Worm (Caenorhabditis elegans) whole organism, L1 larva: Measurements from ENCODE around the gene nspg-9.

Experiments used
- C16A3.4 ChIP-seq: fragments of 150-350 bp; optimal IDR thresholded peaks from 2 replicates; lab custom pipeline; 2014; ENCODE audit warnings: missing biosample characterization, missing genetic modification characterization
- F16B12.6 ChIP-seq: fragments of 150-350 bp; optimal IDR thresholded peaks from 2 replicates; lab custom pipeline; 2014; ENCODE audit warnings: missing biosample characterization, missing genetic modification characterization
- Y116A8C.19 ChIP-seq: sonication (generic microtip); optimal IDR thresholded peaks from 2 replicates; lab custom pipeline; 2016; ENCODE audit warnings: missing compliant biosample characterization, missing genetic modification characterization, borderline replicate concordance
- aly-2 ChIP-seq: fragments of 150-350 bp; optimal IDR thresholded peaks from 2 replicates; lab custom pipeline; 2014; ENCODE audit warnings: missing biosample characterization, missing genetic modification characterization
- ceh-8 ChIP-seq: fragments of 200-800 bp; sonication (Bioruptor generic); optimal IDR thresholded peaks from 2 replicates; lab custom pipeline; 2018; ENCODE audit warnings: mild to moderate bottlenecking, missing genetic modification characterization, moderate library complexity, missing compliant biosample characterization
- ceh-82 ChIP-seq, 3 experiments: fragments of 150-350 bp in 1 of 3; sonication (generic microtip) in 2 of 3; optimal IDR thresholded peaks; 2 replicates each; lab custom pipeline; 2014 to 2017; ENCODE audit warnings: missing biosample characterization in 3 of 3, missing genetic modification characterization in 3 of 3
- ceh-90 ChIP-seq: sonication (generic microtip); optimal IDR thresholded peaks from 2 replicates; lab custom pipeline; 2016; ENCODE audit warnings: missing genetic modification characterization, missing compliant biosample characterization
- ces-1 ChIP-seq: fragments of 150-350 bp; optimal IDR thresholded peaks from 2 replicates; lab custom pipeline; 2014; ENCODE audit warnings: missing biosample characterization, missing genetic modification reagents, missing genetic modification characterization
- dsc-1 ChIP-seq: sonication (generic microtip); optimal IDR thresholded peaks from 2 replicates; lab custom pipeline; 2016; ENCODE audit warnings: mild to moderate bottlenecking, missing genetic modification characterization, missing compliant biosample characterization
- efl-1 ChIP-seq, 4 experiments: fragments of 150-350 bp; optimal IDR thresholded peaks in 3 of 4; peaks in 1 of 4; 1 replicate in 1 of 4; 2 replicates in 3 of 4; lab custom pipeline; 2014; ENCODE audit warnings: missing biosample characterization in 2 of 4, missing genetic modification characterization in 2 of 4, missing genetic modification reagents in 2 of 4
- egl-13 ChIP-seq: sonication (generic microtip); optimal IDR thresholded peaks from 2 replicates; lab custom pipeline; 2016; ENCODE audit warnings: missing genotype, missing genetic modification reagents, missing genetic modification characterization, missing compliant biosample characterization
- elt-2 ChIP-seq: sonication (generic microtip); optimal IDR thresholded peaks from 2 replicates; lab custom pipeline; 2016; ENCODE audit warnings: missing genetic modification characterization, mild to moderate bottlenecking, inconsistent platforms, missing compliant biosample characterization, missing genetic modification reagents
- elt-3 ChIP-seq, 6 experiments: fragments of 150-350 bp in 1 of 6; sonication (generic microtip); optimal IDR thresholded peaks; 2 replicates each; lab custom pipeline; 2017 to 2018; ENCODE audit warnings: missing biosample characterization in 6 of 6, missing genetic modification characterization in 6 of 6, inconsistent platforms in 1 of 6
- fkh-10 ChIP-seq: sonication (generic microtip); optimal IDR thresholded peaks from 2 replicates; lab custom pipeline; 2017; ENCODE audit warnings: missing biosample characterization, missing genetic modification reagents, missing genetic modification characterization
- fkh-4 ChIP-seq: sonication (generic microtip); optimal IDR thresholded peaks from 2 replicates; lab custom pipeline; 2016; ENCODE audit warnings: missing compliant biosample characterization, missing genetic modification characterization, borderline replicate concordance
- grh-1 ChIP-seq: fragments of 200-800 bp; sonication (Bioruptor generic); IDR thresholded peaks from 2 replicates; pipeline ENCODE4 v1.3.6; 2022; ENCODE audit warnings: missing genetic modification reagents, missing genetic modification characterization, missing compliant biosample characterization
- irx-1 ChIP-seq: sonication (generic microtip); optimal IDR thresholded peaks from 2 replicates; lab custom pipeline; 2016; ENCODE audit warnings: missing genetic modification characterization, missing compliant biosample characterization
- jun-1 ChIP-seq: fragments of 150-350 bp; optimal IDR thresholded peaks from 2 replicates; lab custom pipeline; 2014; ENCODE audit warnings: missing biosample characterization, missing genetic modification reagents, missing genetic modification characterization
- lin-35 ChIP-seq, 2 experiments: fragments of 150-350 bp; optimal IDR thresholded peaks; 2 replicates each; lab custom pipeline; 2014; ENCODE audit warnings: missing biosample characterization in 2 of 2, missing genetic modification characterization in 2 of 2, missing genetic modification reagents in 2 of 2
- lir-3 ChIP-seq: sonication (generic microtip); optimal IDR thresholded peaks from 2 replicates; lab custom pipeline; 2016; ENCODE audit warnings: mild to moderate bottlenecking, missing genetic modification characterization, moderate library complexity, missing compliant biosample characterization; ENCODE audit not compliant: poor library complexity
- lsy-2 ChIP-seq, 2 experiments: fragments of 150-350 bp; optimal IDR thresholded peaks; 2 replicates each; lab custom pipeline; 2014; ENCODE audit warnings: missing biosample characterization in 2 of 2, missing genetic modification characterization in 2 of 2
- mdl-1 ChIP-seq, 2 experiments: fragments of 150-350 bp; optimal IDR thresholded peaks; 2 replicates each; lab custom pipeline; 2014 to 2017; ENCODE audit warnings: missing biosample characterization in 2 of 2, missing genetic modification characterization in 2 of 2, inconsistent platforms in 1 of 2
- mep-1 ChIP-seq: fragments of 150-350 bp; optimal IDR thresholded peaks from 2 replicates; lab custom pipeline; 2014; ENCODE audit warnings: missing biosample characterization, missing genetic modification characterization
- nhr-28 ChIP-seq: fragments of 150-350 bp; optimal IDR thresholded peaks from 2 replicates; lab custom pipeline; 2014; ENCODE audit warnings: missing biosample characterization, missing genetic modification characterization
- nhr-47 ChIP-seq: sonication (generic microtip); optimal IDR thresholded peaks from 2 replicates; lab custom pipeline; 2016; ENCODE audit warnings: mild to moderate bottlenecking, missing genetic modification characterization, moderate library complexity, missing compliant biosample characterization
- nhr-71 ChIP-seq: sonication (generic microtip); optimal IDR thresholded peaks from 2 replicates; lab custom pipeline; 2016; ENCODE audit warnings: mild to moderate bottlenecking, missing genetic modification characterization, moderate library complexity, missing compliant biosample characterization
- nhr-76 ChIP-seq: sonication (generic microtip); optimal IDR thresholded peaks from 2 replicates; lab custom pipeline; 2017; ENCODE audit warnings: missing biosample characterization, missing genetic modification characterization
- nhr-85 ChIP-seq: sonication (generic microtip); peaks from one replicate; lab custom pipeline; 2016; ENCODE audit warnings: missing genetic modification characterization, inconsistent platforms, missing compliant biosample characterization
- nhr-90 ChIP-seq: sonication (generic microtip); optimal IDR thresholded peaks from 2 replicates; lab custom pipeline; 2016; ENCODE audit warnings: mild to moderate bottlenecking, missing genetic modification characterization, missing compliant biosample characterization; ENCODE audit not compliant: poor library complexity
- pag-3 ChIP-seq: sonication (generic microtip); optimal IDR thresholded peaks from 2 replicates; lab custom pipeline; 2017; ENCODE audit warnings: missing genetic modification characterization, mild to moderate bottlenecking, missing compliant biosample characterization, antibody characterized with exemption, borderline replicate concordance; ENCODE audit not compliant: insufficient read depth
- rnt-1 ChIP-seq: sonication (generic microtip); optimal IDR thresholded peaks from 2 replicates; lab custom pipeline; 2016; ENCODE audit warnings: mild to moderate bottlenecking, missing genetic modification characterization, moderate library complexity, missing compliant biosample characterization
- skn-1 ChIP-seq: fragments of 150-350 bp; optimal IDR thresholded peaks from 2 replicates; lab custom pipeline; 2014; ENCODE audit warnings: missing biosample characterization, missing genetic modification characterization
- snu-23 ChIP-seq: sonication (generic microtip); optimal IDR thresholded peaks from 2 replicates; lab custom pipeline; 2016; ENCODE audit warnings: missing genetic modification characterization, missing compliant biosample characterization
- sptf-1 ChIP-seq: fragments of 150-350 bp; optimal IDR thresholded peaks from 2 replicates; lab custom pipeline; 2014; ENCODE audit warnings: missing biosample characterization, missing genetic modification characterization
- swsn-7 ChIP-seq: sonication (generic microtip); optimal IDR thresholded peaks from 2 replicates; lab custom pipeline; 2016; ENCODE audit warnings: missing genetic modification characterization, missing compliant biosample characterization
- tlp-1 ChIP-seq: fragments of 150-350 bp; optimal IDR thresholded peaks from 2 replicates; lab custom pipeline; 2014; ENCODE audit warnings: missing biosample characterization, missing genetic modification characterization
- unc-30 ChIP-seq: sonication (generic microtip); optimal IDR thresholded peaks from 2 replicates; lab custom pipeline; 2017; ENCODE audit warnings: missing biosample characterization, missing genetic modification characterization
- unc-62 ChIP-seq: fragments of 150-350 bp; optimal IDR thresholded peaks from 2 replicates; lab custom pipeline; 2014; ENCODE audit warnings: missing biosample characterization, missing genetic modification reagents, missing genetic modification characterization
- unc-86 ChIP-seq: sonication (generic microtip); optimal IDR thresholded peaks from 2 replicates; lab custom pipeline; 2016; ENCODE audit warnings: missing genetic modification characterization, missing compliant biosample characterization
- vab-15 ChIP-seq: sonication (generic microtip); optimal IDR thresholded peaks from 2 replicates; lab custom pipeline; 2017; ENCODE audit warnings: missing genotype, mild to moderate bottlenecking, missing genetic modification characterization, missing compliant biosample characterization
- zag-1 ChIP-seq: fragments of 150-350 bp; optimal IDR thresholded peaks from 2 replicates; lab custom pipeline; 2014; ENCODE audit warnings: missing biosample characterization, missing genetic modification characterization
- zip-4 ChIP-seq: fragments of 200-800 bp; sonication (Bioruptor generic); optimal IDR thresholded peaks from 2 replicates; lab custom pipeline; 2018; ENCODE audit warnings: mild to moderate bottlenecking, missing genetic modification characterization, moderate library complexity, missing compliant biosample characterization

nspg-9 gene

DNA sequence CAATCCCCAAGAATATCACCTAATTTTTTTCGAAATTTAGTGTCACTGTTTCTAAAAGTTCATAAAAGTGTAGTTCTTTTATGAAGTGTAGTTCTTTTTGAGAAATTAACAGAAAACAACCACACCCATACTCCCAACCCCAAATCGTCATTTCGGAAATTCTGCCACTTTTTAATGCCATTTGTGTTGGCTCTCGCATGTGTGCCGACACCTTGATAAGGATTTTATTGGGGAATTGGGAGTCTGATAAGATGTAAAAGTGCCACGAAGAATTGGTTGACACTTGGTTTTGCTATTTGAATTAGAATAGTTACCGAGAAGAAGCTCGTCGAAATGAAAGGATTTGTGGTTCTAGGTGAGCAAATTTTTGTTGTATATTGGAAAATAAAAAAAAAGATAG, at the start of gene nspg-9:
Gene nspg-9, plus strand, starts transcription at position 234 of the 400 bp plus-strand sequence.
- TF ChIP-seq sptf-1 (tag; lab: Kevin White, UChicago) (no peak), egl-13 (tag; lab: Kevin White, UChicago) (no peak), aly-2 (no peak), ceh-90 (tag; lab: Kevin White, UChicago) (no peak), zip-4 (no peak), ceh-82 (tag; optimal IDR thresholded peaks at IDR 0.05; lab: Kevin White, UChicago) (no peak), Y116A8C.19 (tag; lab: Kevin White, UChicago) (no peak), pag-3 (tag; lab: Kevin White, UChicago) (no peak), nhr-90 (tag; lab: Kevin White, UChicago) (peak; percentile 4), grh-1 (GFP tag; lab: Robert Waterston, UW) (no peak), zag-1 (tag; lab: Kevin White, UChicago) (no peak), lin-35 (GFP tag; optimal IDR thresholded peaks at IDR 0.05; lab: Kevin White, UChicago) (peak in 1 of 2 experiments; percentile 34), nhr-76 (tag; lab: Kevin White, UChicago) (no peak), fkh-10 (no peak), C16A3.4 (tag; lab: Kevin White, UChicago) (no peak), elt-2 (peak; percentile 67), vab-15 (no peak)

DNA sequence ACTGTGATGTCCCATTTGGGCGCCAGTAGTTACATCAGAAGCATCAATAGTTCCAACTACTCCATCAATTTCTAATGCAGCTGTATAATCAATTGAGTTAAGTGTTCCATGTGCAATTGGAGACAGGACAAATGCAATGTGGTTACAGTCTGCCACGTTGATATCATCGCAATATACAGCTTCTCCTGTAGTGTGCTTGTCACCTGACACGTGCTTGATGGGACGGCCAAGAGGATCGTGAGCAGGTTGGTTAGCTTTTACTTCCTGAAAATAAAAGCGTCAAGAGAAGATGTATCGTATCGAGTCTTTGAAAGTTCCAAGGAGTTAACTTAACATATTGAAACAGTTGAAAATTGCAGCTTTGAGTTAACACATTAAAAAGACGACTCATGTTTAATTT, 48.1 kb upstream of the nspg-9 start:
- TF ChIP-seq snu-23 (GFP tag; lab: Kevin White, UChicago) (no peak), ceh-90 (tag; lab: Kevin White, UChicago) (no peak)

DNA sequence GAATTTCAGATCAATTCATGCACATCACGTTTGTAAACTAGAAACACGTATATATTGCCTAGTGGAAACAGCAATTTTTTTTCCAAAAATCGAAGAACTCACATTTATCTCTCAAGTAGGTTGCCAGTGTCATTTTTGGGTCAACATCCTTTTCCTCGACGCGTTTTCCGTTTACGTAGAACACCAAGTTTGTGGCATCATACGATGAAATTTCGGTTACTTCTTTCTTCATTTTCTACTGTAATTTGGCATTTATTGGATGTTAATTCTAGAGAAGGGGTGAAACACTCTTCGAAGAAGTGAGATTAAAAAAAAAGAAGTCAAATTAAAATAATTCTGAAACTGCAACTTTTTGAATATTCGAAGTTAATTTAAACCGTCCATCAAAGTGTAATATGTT, 44.0 kb upstream of the nspg-9 start, which contains the start of gene xdh-1:
Gene xdh-1, minus strand, starts transcription at position 240 of the 400 bp plus-strand sequence.
- TF ChIP-seq dsc-1 (no peak), unc-86 (tag; lab: Kevin White, UChicago) (no peak), aly-2 (no peak), elt-3 (tag; optimal IDR thresholded peaks at IDR 0.05; lab: Kevin White, UChicago) (no peak), ceh-82 (tag; optimal IDR thresholded peaks at IDR 0.05; lab: Kevin White, UChicago) (no peak)
- TF ChIP-seq, all 84 proteins: peak for 0

DNA sequence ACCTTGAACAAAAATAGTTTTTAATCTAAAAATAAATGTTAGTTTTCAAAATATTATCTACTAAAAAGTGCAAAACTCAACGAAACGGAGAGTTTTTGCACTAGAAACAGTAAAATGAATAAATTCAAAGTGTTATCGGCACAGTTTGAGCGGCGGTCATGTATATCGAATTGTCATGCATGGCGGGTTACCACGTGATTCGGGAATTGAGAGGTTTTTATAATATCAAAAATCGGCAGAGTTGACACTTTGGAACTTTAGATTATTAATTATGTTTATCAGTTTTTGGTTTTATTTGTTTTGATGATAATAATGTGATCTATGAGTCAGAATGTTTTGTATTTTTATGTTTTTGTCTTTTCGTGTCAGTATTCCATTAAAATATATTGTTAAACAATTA, 43.3 kb upstream of the nspg-9 start:
- TF ChIP-seq skn-1 (tag; lab: Kevin White, UChicago) = peak; percentile 26
- TF ChIP-seq nhr-85 (tag; lab: Kevin White, UChicago) = peak; percentile 2
- no peak for TF ChIP-seq swsn-7 (tag; lab: Kevin White, UChicago)
- peak in 1 of 2 experiments; percentile 45 for TF ChIP-seq lin-35 (GFP tag; optimal IDR thresholded peaks at IDR 0.05; lab: Kevin White, UChicago)
- peak; percentile 4 for TF ChIP-seq snu-23 (GFP tag; lab: Kevin White, UChicago)
- peak; percentile 31 for TF ChIP-seq nhr-71 (tag; lab: Kevin White, UChicago)
- peak; percentile 36 for TF ChIP-seq nhr-90 (tag; lab: Kevin White, UChicago)
- TF ChIP-seq sptf-1 (tag; lab: Kevin White, UChicago) = no peak
- no peak for TF ChIP-seq ceh-8
- TF ChIP-seq jun-1 = peak; percentile 45
- peak in 1 of 2 experiments; percentile 53 for TF ChIP-seq mdl-1 (tag; optimal IDR thresholded peaks at IDR 0.05; lab: Kevin White, UChicago)
- no peak for TF ChIP-seq nhr-28
- peak; percentile 92 for TF ChIP-seq elt-2
- TF ChIP-seq zip-4 = no peak

DNA sequence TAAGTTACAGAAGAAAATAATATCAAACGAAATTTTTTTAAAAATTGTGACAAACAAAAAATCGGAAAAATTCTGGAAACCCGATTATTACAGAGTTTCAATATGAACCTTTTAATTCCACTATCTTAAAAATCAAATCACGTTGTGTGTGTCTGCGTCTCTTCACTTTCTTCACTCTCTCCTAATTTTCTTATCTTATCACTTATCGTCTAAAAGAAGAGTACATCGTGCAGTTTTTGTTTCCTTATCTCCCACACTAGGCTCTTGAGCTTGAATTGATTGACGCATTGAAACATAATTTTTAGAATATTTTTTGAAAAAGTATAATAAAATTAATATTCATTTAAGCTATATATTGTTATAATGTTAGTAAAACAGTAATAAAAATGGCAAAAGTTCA, 42.5 kb upstream of the nspg-9 start:
- no peak for TF ChIP-seq nhr-28
- no peak for TF ChIP-seq ces-1 (GFP tag; lab: Kevin White, UChicago)
- peak; percentile 49 for TF ChIP-seq nhr-90 (tag; lab: Kevin White, UChicago)
- TF ChIP-seq elt-2 = peak; percentile 99
- TF ChIP-seq fkh-10 = no peak
- no peak for TF ChIP-seq unc-30 (tag; lab: Kevin White, UChicago)
- TF ChIP-seq fkh-4 (tag; lab: Kevin White, UChicago) = no peak
- no peak for TF ChIP-seq C16A3.4 (tag; lab: Kevin White, UChicago)
- no peak for TF ChIP-seq mep-1 (tag; lab: Kevin White, UChicago)
- TF ChIP-seq rnt-1 (tag; lab: Kevin White, UChicago) = no peak
- peak; percentile 85 for TF ChIP-seq tlp-1
- TF ChIP-seq unc-86 (tag; lab: Kevin White, UChicago) = no peak
- peak in 5 of 6 experiments; percentile 85 to 96 (median 94) for TF ChIP-seq elt-3 (tag; optimal IDR thresholded peaks at IDR 0.05; lab: Kevin White, UChicago)
- no peak for TF ChIP-seq nhr-76 (tag; lab: Kevin White, UChicago)
- no peak for TF ChIP-seq lir-3 (tag; lab: Kevin White, UChicago)
- no peak for TF ChIP-seq efl-1 (optimal IDR thresholded peaks at IDR 0.05; lab: Kevin White, UChicago)
- TF ChIP-seq efl-1 (GFP tag; optimal IDR thresholded peaks at IDR 0.05 in 1 of 2; lab: Kevin White, UChicago) = no peak
- no peak for TF ChIP-seq nhr-85 (tag; lab: Kevin White, UChicago)
- TF ChIP-seq F16B12.6 (tag; lab: Kevin White, UChicago) = no peak
- peak in 1 of 2 experiments; percentile 4 for TF ChIP-seq lsy-2 (tag; optimal IDR thresholded peaks at IDR 0.05; lab: Kevin White, UChicago)
- TF ChIP-seq nhr-47 (tag; lab: Kevin White, UChicago) = no peak
- TF ChIP-seq irx-1 (tag; lab: Kevin White, UChicago) = no peak
- TF ChIP-seq jun-1 = peak; percentile 42
- no peak for TF ChIP-seq unc-62 (GFP tag; lab: Kevin White, UChicago)
